Worm (Caenorhabditis elegans): ENCODE measurements around the gene slc-46A.

- TF ChIP-seq lir-3 (tag; optimal IDR thresholded peaks at IDR 0.05; ENCODE audit: poor library complexity) (no peak), isw-1 (GFP tag; IDR thresholded peaks at IDR 0.05) (no peak), nhr-76 (tag; optimal IDR thresholded peaks at IDR 0.05) (no peak), dpl-1 (GFP tag; optimal IDR thresholded peaks at IDR 0.05) (no peak), fkh-4 (tag; optimal IDR thresholded peaks at IDR 0.05; ENCODE audit: borderline replicate concordance) (no peak)
Observed at ce11 chrIV:5274123-5274581, 44.9 kb upstream of the slc-46A start, which contains the start of gene slfl-4.

All from whole organism, L1 larva.